Worm (Caenorhabditis elegans): ENCODE measurements around the gene nlp-56.

- TF ChIP-seq ref-1 (GFP tag; conservative IDR thresholded peaks at IDR 0.05) (no peak), tab-1 (GFP tag; IDR thresholded peaks at IDR 0.05) (no peak)
Observed at ce11 chrIV:14822267-14822666, 37.7 kb upstream of the nlp-56 start.

All from whole organism, midembryonic.